Worm (Caenorhabditis elegans) whole organism, L4 larva: ENCODE measurements around the gene pmk-3.

Experiments
- ceh-28 ChIP-seq: fragments of 150-350 bp; optimal IDR thresholded peaks from 2 replicates; lab custom pipeline; 2014; ENCODE audit warnings: missing biosample characterization, missing genetic modification reagents, missing genetic modification characterization
- hif-1 ChIP-seq, 2 experiments: sonication (generic microtip); optimal IDR thresholded peaks; 2 replicates each; lab custom pipeline; 2016 to 2017; ENCODE audit warnings: missing compliant biosample characterization in 2 of 2, missing genetic modification characterization in 2 of 2, missing genetic modification reagents in 2 of 2, missing genotype in 2 of 2, mild to moderate bottlenecking in 1 of 2
- nhr-28 ChIP-seq: fragments of 150-350 bp; optimal IDR thresholded peaks from 2 replicates; lab custom pipeline; 2014; ENCODE audit warnings: missing biosample characterization, missing genetic modification characterization
- php-3 ChIP-seq: fragments of 200-800 bp; sonication (Bioruptor generic); IDR thresholded peaks from 2 replicates; pipeline ENCODE4 v1.3.6; 2022; ENCODE audit warnings: missing genetic modification reagents, missing genetic modification characterization, missing compliant biosample characterization
- pqm-1 ChIP-seq: sonication (generic microtip); optimal IDR thresholded peaks from 2 replicates; lab custom pipeline; 2017; ENCODE audit warnings: missing biosample characterization, missing genetic modification characterization
- unc-62 ChIP-seq, 3 experiments: fragments of 150-350 bp in 1 of 3; sonication (generic microtip); optimal IDR thresholded peaks in 2 of 3; peaks in 1 of 3; 1 replicate in 1 of 3; 2 replicates in 2 of 3; lab custom pipeline; 2014 to 2017; ENCODE audit warnings: missing biosample characterization in 3 of 3, missing genetic modification characterization in 3 of 3, missing genetic modification reagents in 3 of 3, missing genotype in 1 of 3

DNA sequence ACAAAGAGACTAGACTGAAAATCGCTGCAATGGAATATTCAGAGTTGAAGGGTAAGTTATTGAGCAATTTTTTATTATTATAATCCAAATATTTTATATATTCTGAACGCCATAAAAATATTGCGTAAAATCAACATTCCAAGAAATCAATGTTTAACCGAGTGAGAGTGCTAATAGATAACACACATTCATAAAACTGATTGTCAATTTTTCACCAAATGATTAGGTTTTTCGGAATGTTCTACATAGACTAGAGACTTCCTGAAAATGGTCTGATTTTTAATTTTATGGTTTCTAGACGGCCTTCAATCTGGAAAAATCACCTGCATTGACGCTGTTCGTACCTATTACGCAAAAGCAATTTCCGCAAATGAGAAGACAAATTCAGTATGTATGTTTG lies 13.7 kb downstream of the pmk-3 start:
- TF ChIP-seq unc-62 (GFP tag; optimal IDR thresholded peaks at IDR 0.05 in 1 of 2; lab: Kevin White, UChicago) (no peak), unc-62 (tag; optimal IDR thresholded peaks at IDR 0.05; lab: Kevin White, UChicago) (no peak), pqm-1 (tag; lab: Kevin White, UChicago) (peak; percentile 54), hif-1 (tag; optimal IDR thresholded peaks at IDR 0.05; lab: Kevin White, UChicago) (no peak), php-3 (no peak), nhr-28 (tag; lab: Kevin White, UChicago) (peak; percentile 53), ceh-28 (tag; lab: Kevin White, UChicago) (no peak)
